Worm (Caenorhabditis elegans) whole organism, L4 larva: ENCODE measurements around the gene F28H7.3.

Experiments
- ama-1 ChIP-seq: fragments of 150-350 bp; optimal IDR thresholded peaks from 2 replicates; lab custom pipeline; 2014; ENCODE audit warnings: inconsistent platforms, mixed read lengths
- ceh-28 ChIP-seq: fragments of 150-350 bp; optimal IDR thresholded peaks from 2 replicates; lab custom pipeline; 2014; ENCODE audit warnings: missing biosample characterization, missing genetic modification reagents, missing genetic modification characterization
- duxl-1 ChIP-seq: sonication (generic microtip); optimal IDR thresholded peaks from 2 replicates; lab custom pipeline; 2016; ENCODE audit warnings: mild to moderate bottlenecking, missing genetic modification characterization, moderate library complexity, missing compliant biosample characterization; ENCODE audit not compliant: poor library complexity
- mep-1 ChIP-seq: fragments of 150-350 bp; sonication (generic microtip); optimal IDR thresholded peaks from 3 replicates; lab custom pipeline; 2014; ENCODE audit warnings: missing biosample characterization, missing genetic modification characterization
- nhr-11 ChIP-seq: fragments of 150-350 bp; optimal IDR thresholded peaks from 2 replicates; lab custom pipeline; 2014; ENCODE audit warnings: missing biosample characterization, missing genetic modification characterization
- nhr-237 ChIP-seq: sonication (generic microtip); optimal IDR thresholded peaks from 2 replicates; lab custom pipeline; 2017; ENCODE audit warnings: missing biosample characterization, missing genetic modification characterization
- snpc-1.2 ChIP-seq: fragments of 200-800 bp; sonication (Bioruptor generic); IDR thresholded peaks from 2 replicates; pipeline ENCODE4 v1.3.6; 2022; ENCODE audit warnings: missing genetic modification reagents, missing genetic modification characterization, missing compliant biosample characterization
- unc-62 ChIP-seq, 3 experiments: fragments of 150-350 bp in 1 of 3; sonication (generic microtip); optimal IDR thresholded peaks in 2 of 3; peaks in 1 of 3; 1 replicate in 1 of 3; 2 replicates in 2 of 3; lab custom pipeline; 2014 to 2017; ENCODE audit warnings: missing biosample characterization in 3 of 3, missing genetic modification characterization in 3 of 3, missing genetic modification reagents in 3 of 3, missing genotype in 1 of 3

- TF ChIP-seq nhr-237 (tag; lab: Kevin White, UChicago) = no peak
- TF ChIP-seq duxl-1 (tag; lab: Kevin White, UChicago) = no peak
- no peak for TF ChIP-seq ceh-28
- TF ChIP-seq mep-1 (tag; lab: Kevin White, UChicago) = peak; percentile 47
- TF ChIP-seq snpc-1.2 (GFP tag; lab: Robert Waterston, UW) = no peak
- no peak for TF ChIP-seq nhr-11 (tag; lab: Kevin White, UChicago)
- peak; percentile 33 for TF ChIP-seq ama-1
- TF ChIP-seq unc-62 (GFP tag; optimal IDR thresholded peaks at IDR 0.05 in 1 of 2; lab: Kevin White, UChicago) = peak in 1 of 2 experiments; percentile 98
- TF ChIP-seq unc-62 (tag; optimal IDR thresholded peaks at IDR 0.05; lab: Kevin White, UChicago) = no peak
Observed at ce11 chrV:10711829-10712607, 38.6 kb downstream of the F28H7.3 start.
